Fruit fly (Drosophila melanogaster) whole organism, embryonic: ENCODE data around the gene CG7557.

ENCODE experiments used
- Ada2b ChIP-seq: fragments of 200-800 bp; sonication (Bioruptor generic); IDR thresholded peaks from 2 replicates; pipeline ENCODE4 v1.3.6; 2022; ENCODE audit warnings: missing biosample characterization, missing genetic modification characterization
- Atf6 ChIP-seq: fragments of 200-800 bp; sonication (Bioruptor generic); IDR thresholded peaks from 2 replicates; pipeline ENCODE4 v1.3.6; 2022; ENCODE audit warnings: missing biosample characterization, missing genetic modification characterization
- B-H2 ChIP-seq: fragments of 200-800 bp; sonication (Bioruptor generic); optimal IDR thresholded peaks from 2 replicates; lab custom pipeline; 2018; ENCODE audit warnings: missing biosample characterization, mild to moderate bottlenecking, missing genetic modification characterization
- Bgb ChIP-seq: fragments of 200-800 bp; sonication (Bioruptor generic); IDR thresholded peaks from 2 replicates; pipeline ENCODE4 v1.3.6; 2022; ENCODE audit warnings: missing biosample characterization, missing genetic modification characterization; ENCODE audit not compliant: partially characterized antibody
- BtbVII ChIP-seq: fragments of 200-800 bp; sonication (Bioruptor generic); optimal IDR thresholded peaks from 3 replicates; lab custom pipeline; 2017; ENCODE audit warnings: missing biosample characterization, mild to moderate bottlenecking, missing genetic modification characterization
- CG10366 ChIP-seq: fragments of 200-800 bp; sonication (Bioruptor generic); IDR thresholded peaks from 2 replicates; pipeline ENCODE4 v1.3.6; 2022; ENCODE audit warnings: missing biosample characterization, missing genetic modification characterization
- CG12071 ChIP-seq: fragments of 200-800 bp; sonication (Bioruptor generic); optimal IDR thresholded peaks from 3 replicates; lab custom pipeline; 2018; ENCODE audit warnings: missing biosample characterization, mild to moderate bottlenecking, missing genetic modification characterization
- CG12659 ChIP-seq: fragments of 200-800 bp; sonication (Bioruptor generic); optimal IDR thresholded peaks from 3 replicates; lab custom pipeline; 2017; ENCODE audit warnings: mild to moderate bottlenecking, missing biosample characterization, missing genetic modification reagents, missing genetic modification characterization
- CG12942 ChIP-seq: fragments of 200-800 bp; sonication (Bioruptor generic); optimal IDR thresholded peaks from 3 replicates; lab custom pipeline; 2016; ENCODE audit warnings: missing biosample characterization, missing genetic modification characterization
- CG13296 ChIP-seq: fragments of 200-800 bp; sonication (Bioruptor generic); optimal IDR thresholded peaks from 3 replicates; lab custom pipeline; 2018; ENCODE audit warnings: missing biosample characterization, mild to moderate bottlenecking, missing genetic modification characterization
- CG13624 ChIP-seq: fragments of 200-800 bp; sonication (Bioruptor generic); optimal IDR thresholded peaks from 2 replicates; lab custom pipeline; 2016; ENCODE audit warnings: missing biosample characterization, missing genetic modification characterization
- CG14667 ChIP-seq: fragments of 200-800 bp; sonication (Bioruptor generic); IDR thresholded peaks from 2 replicates; pipeline ENCODE4 v1.3.6; 2022; ENCODE audit warnings: missing biosample characterization, missing genetic modification characterization
- CG15011 ChIP-seq: fragments of 200-800 bp; sonication (Bioruptor generic); optimal IDR thresholded peaks from 3 replicates; lab custom pipeline; 2018; ENCODE audit warnings: missing biosample characterization, mild to moderate bottlenecking, missing genetic modification characterization
- CG15269 ChIP-seq: fragments of 200-800 bp; sonication (Bioruptor generic); optimal IDR thresholded peaks from 2 replicates; lab custom pipeline; 2018; ENCODE audit warnings: missing biosample characterization, mild to moderate bottlenecking, missing genetic modification characterization, moderate library complexity
- CG17568 ChIP-seq: fragments of 200-800 bp; sonication (Bioruptor generic); optimal IDR thresholded peaks from 2 replicates; lab custom pipeline; 2018; ENCODE audit warnings: missing biosample characterization, mild to moderate bottlenecking, missing genetic modification characterization, moderate library complexity
- CG30431 ChIP-seq: fragments of 200-800 bp; sonication (Bioruptor generic); optimal IDR thresholded peaks from 2 replicates; lab custom pipeline; 2017; ENCODE audit warnings: missing biosample characterization, missing genetic modification characterization
- CG32767 ChIP-seq: fragments of 200-800 bp; sonication (Bioruptor generic); IDR thresholded peaks from 2 replicates; pipeline ENCODE4 v1.3.6; 2022; ENCODE audit warnings: missing biosample characterization, missing genetic modification characterization
- CG32772 ChIP-seq: fragments of 200-800 bp; sonication (Bioruptor generic); IDR thresholded peaks from 2 replicates; pipeline ENCODE4 v1.3.6; 2022; ENCODE audit warnings: missing biosample characterization, missing genetic modification characterization
- CG3838 ChIP-seq: fragments of 200-800 bp; sonication (Bioruptor generic); optimal IDR thresholded peaks from 3 replicates; lab custom pipeline; 2016; ENCODE audit warnings: missing biosample characterization, missing genetic modification characterization
- CG5953 ChIP-seq: fragments of 200-800 bp; sonication (Bioruptor generic); IDR thresholded peaks from 2 replicates; pipeline ENCODE4 v1.3.6; 2022; ENCODE audit warnings: missing biosample characterization, missing genetic modification characterization
- CG6765 ChIP-seq: fragments of 200-800 bp; sonication (Bioruptor generic); optimal IDR thresholded peaks from 3 replicates; lab custom pipeline; 2017; ENCODE audit warnings: missing biosample characterization, mild to moderate bottlenecking, missing genetic modification characterization
- CG8388 ChIP-seq: fragments of 200-800 bp; sonication (Bioruptor generic); optimal IDR thresholded peaks from 2 replicates; lab custom pipeline; 2019; ENCODE audit warnings: missing biosample characterization, mild to moderate bottlenecking, missing genetic modification characterization, moderate library complexity
- CG9797 ChIP-seq: fragments of 200-800 bp; sonication (Bioruptor generic); optimal IDR thresholded peaks from 3 replicates; lab custom pipeline; 2018; ENCODE audit warnings: missing biosample characterization, mild to moderate bottlenecking, missing genetic modification characterization
- CkIIα-i1 ChIP-seq: fragments of 200-800 bp; sonication (Bioruptor generic); IDR thresholded peaks from 2 replicates; pipeline ENCODE4 v1.3.6; 2022; ENCODE audit warnings: missing biosample characterization, missing genetic modification characterization
- Fer1 ChIP-seq: fragments of 200-800 bp; sonication (Bioruptor generic); optimal IDR thresholded peaks from 2 replicates; lab custom pipeline; 2017; ENCODE audit warnings: missing biosample characterization, mild to moderate bottlenecking, missing genetic modification characterization
- HHEX ChIP-seq: fragments of 200-800 bp; sonication (Bioruptor generic); optimal IDR thresholded peaks from 3 replicates; lab custom pipeline; 2017; ENCODE audit warnings: missing biosample characterization, mild to moderate bottlenecking, missing genetic modification characterization, missing genetic modification reagents
- HLH4C ChIP-seq: fragments of 200-800 bp; sonication (Bioruptor generic); IDR thresholded peaks from 3 replicates; pipeline ENCODE4 v1.3.6; 2022; ENCODE audit warnings: missing biosample characterization, missing genetic modification characterization; ENCODE audit not compliant: partially characterized antibody
- Hr51 ChIP-seq, 2 experiments: fragments of 200-800 bp; sonication (Bioruptor generic); optimal IDR thresholded peaks; 2 replicates in 1 of 2; 3 replicates in 1 of 2; lab custom pipeline; 2016 to 2018; ENCODE audit warnings: missing biosample characterization in 2 of 2, missing genetic modification characterization in 2 of 2, mild to moderate bottlenecking in 1 of 2, moderate library complexity in 1 of 2
- Jarid2 ChIP-seq: fragments of 200-800 bp; sonication (Bioruptor generic); optimal IDR thresholded peaks from 3 replicates; lab custom pipeline; 2017; ENCODE audit warnings: mild to moderate bottlenecking, missing biosample characterization, missing genetic modification reagents, missing genetic modification characterization
- Lhr ChIP-seq: fragments of 200-800 bp; sonication (Bioruptor generic); optimal IDR thresholded peaks from 3 replicates; lab custom pipeline; 2017; ENCODE audit warnings: mild to moderate bottlenecking, missing biosample characterization, missing genetic modification reagents, missing genetic modification characterization
- Med ChIP-seq: fragments of 200-800 bp; sonication (Bioruptor generic); peaks from one replicate; lab custom pipeline; 2016; ENCODE audit warnings: missing biosample characterization, missing genetic modification characterization, mild to moderate bottlenecking, inconsistent platforms, moderate library complexity
- Mrtf ChIP-seq: fragments of 200-800 bp; sonication (Bioruptor generic); IDR thresholded peaks from 3 replicates; pipeline ENCODE4 v1.3.6; 2022; ENCODE audit warnings: missing biosample characterization, missing genetic modification characterization
- Opbp ChIP-seq: fragments of 200-800 bp; sonication (Bioruptor generic); IDR thresholded peaks from 3 replicates; pipeline ENCODE4 v1.3.6; 2022; ENCODE audit warnings: missing biosample characterization, missing genetic modification characterization; ENCODE audit not compliant: partially characterized antibody
- aop ChIP-seq: fragments of 200-800 bp; sonication (Bioruptor generic); IDR thresholded peaks from 2 replicates; pipeline ENCODE4 v1.3.6; 2022; ENCODE audit warnings: missing biosample characterization, missing genetic modification characterization
- bcd ChIP-seq: fragments of 200-800 bp; sonication (Bioruptor generic); optimal IDR thresholded peaks from 2 replicates; lab custom pipeline; 2017; ENCODE audit warnings: missing biosample characterization, mild to moderate bottlenecking, missing genetic modification characterization
- cg ChIP-seq: fragments of 200-800 bp; sonication (Bioruptor generic); optimal IDR thresholded peaks from 3 replicates; lab custom pipeline; 2019; ENCODE audit warnings: missing biosample characterization, mild to moderate bottlenecking, missing genetic modification characterization, moderate library complexity
- croc ChIP-seq: fragments of 200-800 bp; sonication (Bioruptor generic); conservative IDR thresholded peaks from 3 replicates; pipeline ENCODE4 v1.3.6; 2022; ENCODE audit warnings: missing biosample characterization, missing genetic modification characterization
- dm ChIP-seq: fragments of 200-800 bp; sonication (Bioruptor generic); optimal IDR thresholded peaks from 3 replicates; lab custom pipeline; 2016; ENCODE audit warnings: missing biosample characterization, missing genetic modification characterization
- ems ChIP-seq: fragments of 200-800 bp; sonication (Bioruptor generic); optimal IDR thresholded peaks from 3 replicates; lab custom pipeline; 2016; ENCODE audit warnings: missing biosample characterization, missing genetic modification characterization
- eyg ChIP-seq: fragments of 200-800 bp; sonication (Bioruptor generic); optimal IDR thresholded peaks from 3 replicates; lab custom pipeline; 2016; ENCODE audit warnings: missing biosample characterization, missing genetic modification characterization
- lilli ChIP-seq: fragments of 200-800 bp; sonication (Bioruptor generic); optimal IDR thresholded peaks from 3 replicates; lab custom pipeline; 2016; ENCODE audit warnings: missing biosample characterization, missing genetic modification characterization
- mam ChIP-seq: fragments of 200-800 bp; sonication (Bioruptor generic); optimal IDR thresholded peaks from 3 replicates; lab custom pipeline; 2016; ENCODE audit warnings: missing biosample characterization, missing genetic modification characterization
- pan ChIP-seq, 4 experiments: fragments of >200 bp in 3 of 4; fragments of 200-800 bp in 1 of 4; sonication (Bioruptor generic) in 1 of 4; optimal IDR thresholded peaks in 3 of 4; IDR thresholded peaks in 1 of 4; 2 replicates each; pipeline versions ENCODE4 v1.3.6 to Lab custom; 2017 to 2022; ENCODE audit warnings: missing biosample characterization in 2 of 4, missing genetic modification characterization in 2 of 4, mixed read lengths in 1 of 4
- sisA ChIP-seq: fragments of 200-800 bp; sonication (Bioruptor generic); IDR thresholded peaks from 2 replicates; pipeline ENCODE4 v1.3.6; 2022; ENCODE audit warnings: missing biosample characterization, missing genetic modification characterization
- tio ChIP-seq: fragments of 200-800 bp; sonication (Bioruptor generic); optimal IDR thresholded peaks from 2 replicates; lab custom pipeline; 2017; ENCODE audit warnings: missing biosample characterization, missing genetic modification characterization, inconsistent platforms
- unc-4 ChIP-seq: fragments of 200-800 bp; sonication (Bioruptor generic); IDR thresholded peaks from 2 replicates; pipeline ENCODE4 v1.3.6; 2022; ENCODE audit warnings: missing biosample characterization, missing genetic modification characterization; ENCODE audit not compliant: partially characterized antibody
- z ChIP-seq: fragments of 200-800 bp; sonication (Bioruptor generic); IDR thresholded peaks from 3 replicates; pipeline ENCODE4 v1.3.6; 2022; ENCODE audit warnings: missing biosample characterization, missing genetic modification characterization
- zen ChIP-seq: fragments of 200-800 bp; sonication (Bioruptor generic); optimal IDR thresholded peaks from 3 replicates; lab custom pipeline; 2018; ENCODE audit warnings: missing biosample characterization, mild to moderate bottlenecking, missing genetic modification characterization, moderate library complexity

Gene CG7557

DNA sequence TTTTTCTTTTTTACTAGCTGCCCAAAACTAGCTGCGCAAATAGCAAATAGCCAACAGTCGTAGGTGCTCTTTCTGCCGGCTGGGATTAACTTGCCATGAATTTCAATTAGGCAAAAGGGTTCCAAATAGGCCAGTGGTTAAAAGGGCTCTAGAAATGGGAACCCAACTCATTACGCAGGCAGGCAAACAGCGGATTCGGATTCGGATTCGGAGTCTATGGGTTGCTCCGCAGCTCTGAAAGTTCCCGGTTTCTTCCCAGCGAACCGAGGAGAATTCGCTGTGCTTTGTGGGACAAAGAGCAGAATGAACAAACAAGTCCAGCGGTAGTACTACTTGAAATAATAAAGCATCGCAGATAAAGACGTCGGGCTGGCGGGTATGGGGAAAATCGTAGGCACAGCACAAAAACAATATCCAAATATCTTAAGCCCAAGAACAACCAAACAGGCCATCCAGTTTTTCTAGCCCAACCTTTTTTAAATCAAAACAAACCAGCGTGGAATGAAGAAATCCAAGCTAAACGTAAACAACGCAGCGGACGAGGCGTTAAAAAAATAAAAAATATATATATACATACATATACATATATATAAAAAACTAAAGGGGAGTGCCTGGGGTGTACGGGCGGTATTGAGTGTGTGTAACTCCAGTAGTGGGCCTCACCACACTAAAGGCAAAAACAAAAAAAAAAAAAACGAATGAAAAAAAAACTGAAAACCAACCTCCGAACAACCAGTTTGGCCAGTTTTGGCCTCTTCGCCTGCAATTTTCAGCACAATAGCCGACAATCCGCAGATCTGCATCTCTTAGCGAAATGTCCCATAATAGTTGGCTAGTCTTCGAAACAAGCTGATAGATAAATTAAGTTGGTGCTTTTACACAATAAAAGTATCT is 2.8 kb upstream of the CG7557 start (continued):
- TF ChIP-seq CG32772 (no peak), tio (no peak), CG15269 (tag; lab: Kevin White, UChicago) (peak; percentile 29), CG10366 (GFP tag; lab: Robert Waterston, UW) (no peak), CG5953 (GFP tag; lab: Robert Waterston, UW) (no peak), cg (GFP tag; lab: Kevin White, UChicago) (no peak), B-H2 (peak; percentile 7), mam (GFP tag; lab: Kevin White, UChicago) (no peak), HHEX (peak; percentile 22), CG9797 (GFP tag; lab: Kevin White, UChicago) (no peak), Atf6 (GFP tag; lab: Robert Waterston, UW) (no peak), Med (peak; percentile 80), ems (GFP tag; lab: Kevin White, UChicago) (no peak), z (0 out of 3 replicates have a peak, but pooled peaks have one; percentile 33), Bgb (GFP tag; lab: Robert Waterston, UW) (no peak), Jarid2 (GFP tag; lab: Kevin White, UChicago) (no peak), HLH4C (GFP tag; lab: Robert Waterston, UW) (no peak), CG8388 (no peak), sisA (GFP tag; lab: Robert Waterston, UW) (no peak), CG6765 (GFP tag; lab: Kevin White, UChicago) (no peak), bcd (GFP tag; lab: Kevin White, UChicago) (peak; percentile 2), dm (GFP tag; lab: Kevin White, UChicago) (no peak), CG32767 (no peak), CG13296 (GFP tag; lab: Kevin White, UChicago) (no peak), unc-4 (no peak), CG12071 (GFP tag; lab: Kevin White, UChicago) (peak; percentile 35), BtbVII (no peak), Lhr (GFP tag; lab: Kevin White, UChicago) (no peak), CG17568 (GFP tag; lab: Kevin White, UChicago) (no peak), croc (GFP tag; lab: Robert Waterston, UW) (no peak), CG3838 (no peak), CG14667 (GFP tag; lab: Robert Waterston, UW) (no peak), CG12942 (GFP tag; lab: Kevin White, UChicago) (no peak), Fer1 (GFP tag; lab: Kevin White, UChicago) (no peak), lilli (GFP tag; lab: Kevin White, UChicago) (no peak), Mrtf (GFP tag; lab: Robert Waterston, UW) (no peak), CG15011 (no peak), CG13624 (GFP tag; lab: Kevin White, UChicago) (peak; percentile 22), eyg (no peak), Hr51 (GFP tag; optimal IDR thresholded peaks at IDR 0.05; lab: Kevin White, UChicago) (no peak), CG12659 (GFP tag; lab: Kevin White, UChicago) (no peak), CkIIα-i1 (no peak), Ada2b (no peak), zen (tag; lab: Kevin White, UChicago) (no peak), pan (optimal IDR thresholded peaks at IDR 0.05; lab: Kevin White, UChicago) (no peak), pan (GFP tag; optimal IDR thresholded peaks at IDR 0.05 in 1 of 2, IDR thresholded peaks at IDR 0.05 in 1 of 2) (no peak), CG30431 (GFP tag; lab: Kevin White, UChicago) (no peak), aop (GFP tag; lab: Robert Waterston, UW) (no peak), Opbp (GFP tag; lab: Robert Waterston, UW) (no peak)
